Worm (Caenorhabditis elegans) whole organism, L1 larva: ENCODE measurements around the gene K11H12.11.
A peak's percentile ranks its signal among the peaks of the same experiment; 100 is the strongest.

ENCODE experiments used
- C16A3.4 ChIP-seq: fragments of 150-350 bp; optimal IDR thresholded peaks from 2 replicates; lab custom pipeline; 2014; ENCODE audit warnings: missing biosample characterization, missing genetic modification characterization
- C34B4.2 ChIP-seq: sonication (generic microtip); optimal IDR thresholded peaks from 2 replicates; lab custom pipeline; 2017; ENCODE audit warnings: mild to moderate bottlenecking, missing genetic modification characterization, missing compliant biosample characterization
- Y116A8C.19 ChIP-seq: sonication (generic microtip); optimal IDR thresholded peaks from 2 replicates; lab custom pipeline; 2016; ENCODE audit warnings: missing compliant biosample characterization, missing genetic modification characterization, borderline replicate concordance
- aha-1 ChIP-seq: fragments of 150-350 bp; optimal IDR thresholded peaks from 2 replicates; lab custom pipeline; 2014; ENCODE audit warnings: missing biosample characterization, missing genetic modification characterization
- aly-2 ChIP-seq: fragments of 150-350 bp; optimal IDR thresholded peaks from 2 replicates; lab custom pipeline; 2014; ENCODE audit warnings: missing biosample characterization, missing genetic modification characterization
- ceh-63 ChIP-seq: fragments of 200-800 bp; sonication (Bioruptor generic); optimal IDR thresholded peaks from 2 replicates; lab custom pipeline; 2018; ENCODE audit warnings: mild to moderate bottlenecking, missing genetic modification characterization, missing compliant biosample characterization
- ceh-82 ChIP-seq, 3 experiments: fragments of 150-350 bp in 1 of 3; sonication (generic microtip) in 2 of 3; optimal IDR thresholded peaks; 2 replicates each; lab custom pipeline; 2014 to 2017; ENCODE audit warnings: missing biosample characterization in 3 of 3, missing genetic modification characterization in 3 of 3
- ceh-90 ChIP-seq: sonication (generic microtip); optimal IDR thresholded peaks from 2 replicates; lab custom pipeline; 2016; ENCODE audit warnings: missing genetic modification characterization, missing compliant biosample characterization
- dpl-1 ChIP-seq, 3 experiments: fragments of 150-350 bp in 2 of 3; sonication (generic microtip) in 1 of 3; optimal IDR thresholded peaks; 2 replicates each; lab custom pipeline; 2014 to 2017; ENCODE audit warnings: missing biosample characterization in 3 of 3, missing genetic modification characterization in 3 of 3, missing genetic modification reagents in 3 of 3
- egl-13 ChIP-seq: sonication (generic microtip); optimal IDR thresholded peaks from 2 replicates; lab custom pipeline; 2016; ENCODE audit warnings: missing genotype, missing genetic modification reagents, missing genetic modification characterization, missing compliant biosample characterization
- egl-27 ChIP-seq, 2 experiments: fragments of 150-350 bp in 1 of 2; sonication (generic microtip); optimal IDR thresholded peaks; 3 replicates each; lab custom pipeline; 2017 to 2018; ENCODE audit warnings: missing biosample characterization in 2 of 2, missing genetic modification characterization in 2 of 2, missing genetic modification reagents in 2 of 2
- elt-3 ChIP-seq, 6 experiments: fragments of 150-350 bp in 1 of 6; sonication (generic microtip); optimal IDR thresholded peaks; 2 replicates each; lab custom pipeline; 2017 to 2018; ENCODE audit warnings: missing biosample characterization in 6 of 6, missing genetic modification characterization in 6 of 6, inconsistent platforms in 1 of 6
- ets-5 ChIP-seq: fragments of 200-800 bp; sonication (Bioruptor generic); IDR thresholded peaks from 2 replicates; pipeline ENCODE4 v1.3.6; 2022; ENCODE audit warnings: missing genetic modification characterization, missing compliant biosample characterization
- fkh-10 ChIP-seq: sonication (generic microtip); optimal IDR thresholded peaks from 2 replicates; lab custom pipeline; 2017; ENCODE audit warnings: missing biosample characterization, missing genetic modification reagents, missing genetic modification characterization
- fkh-4 ChIP-seq: sonication (generic microtip); optimal IDR thresholded peaks from 2 replicates; lab custom pipeline; 2016; ENCODE audit warnings: missing compliant biosample characterization, missing genetic modification characterization, borderline replicate concordance
- fos-1 ChIP-seq: fragments of 150-350 bp; optimal IDR thresholded peaks from 2 replicates; lab custom pipeline; 2014; ENCODE audit warnings: missing biosample characterization, missing genetic modification characterization
- grh-1 ChIP-seq: fragments of 200-800 bp; sonication (Bioruptor generic); IDR thresholded peaks from 2 replicates; pipeline ENCODE4 v1.3.6; 2022; ENCODE audit warnings: missing genetic modification reagents, missing genetic modification characterization, missing compliant biosample characterization
- hlh-17 ChIP-seq: fragments of 200-800 bp; sonication (Bioruptor generic); optimal IDR thresholded peaks from 2 replicates; lab custom pipeline; 2018; ENCODE audit warnings: missing genetic modification characterization, mild to moderate bottlenecking, missing compliant biosample characterization, moderate library complexity, borderline replicate concordance
- hpl-2 ChIP-seq: fragments of 150-350 bp; optimal IDR thresholded peaks from 2 replicates; lab custom pipeline; 2014; ENCODE audit warnings: missing biosample characterization, missing genetic modification reagents, missing genetic modification characterization
- irx-1 ChIP-seq: sonication (generic microtip); optimal IDR thresholded peaks from 2 replicates; lab custom pipeline; 2016; ENCODE audit warnings: missing genetic modification characterization, missing compliant biosample characterization
- lin-13 ChIP-seq: fragments of 150-350 bp; optimal IDR thresholded peaks from 2 replicates; lab custom pipeline; 2014; ENCODE audit warnings: missing biosample characterization, missing genetic modification reagents, missing genetic modification characterization
- lin-14 ChIP-seq: fragments of 200-800 bp; sonication (Bioruptor generic); optimal IDR thresholded peaks from 2 replicates; lab custom pipeline; 2018; ENCODE audit warnings: mild to moderate bottlenecking, missing genetic modification characterization, moderate library complexity, missing compliant biosample characterization
- lin-15B ChIP-seq: fragments of 150-350 bp; sonication (generic microtip); optimal IDR thresholded peaks from 3 replicates; lab custom pipeline; 2014; ENCODE audit warnings: missing biosample characterization, missing genetic modification characterization
- lsy-2 ChIP-seq, 2 experiments: fragments of 150-350 bp; optimal IDR thresholded peaks; 2 replicates each; lab custom pipeline; 2014; ENCODE audit warnings: missing biosample characterization in 2 of 2, missing genetic modification characterization in 2 of 2
- mab-9 ChIP-seq: fragments of 200-800 bp; sonication (Bioruptor generic); IDR thresholded peaks from 2 replicates; pipeline ENCODE4 v1.3.6; 2022; ENCODE audit warnings: missing genetic modification reagents, missing genetic modification characterization, missing compliant biosample characterization
- mep-1 ChIP-seq: fragments of 150-350 bp; optimal IDR thresholded peaks from 2 replicates; lab custom pipeline; 2014; ENCODE audit warnings: missing biosample characterization, missing genetic modification characterization
- nhr-12 ChIP-seq: sonication (generic microtip); optimal IDR thresholded peaks from 2 replicates; lab custom pipeline; 2017; ENCODE audit warnings: missing biosample characterization, missing genetic modification characterization
- nhr-47 ChIP-seq: sonication (generic microtip); optimal IDR thresholded peaks from 2 replicates; lab custom pipeline; 2016; ENCODE audit warnings: mild to moderate bottlenecking, missing genetic modification characterization, moderate library complexity, missing compliant biosample characterization
- nhr-71 ChIP-seq: sonication (generic microtip); optimal IDR thresholded peaks from 2 replicates; lab custom pipeline; 2016; ENCODE audit warnings: mild to moderate bottlenecking, missing genetic modification characterization, moderate library complexity, missing compliant biosample characterization
- nhr-85 ChIP-seq: sonication (generic microtip); peaks from one replicate; lab custom pipeline; 2016; ENCODE audit warnings: missing genetic modification characterization, inconsistent platforms, missing compliant biosample characterization
- pag-3 ChIP-seq: sonication (generic microtip); optimal IDR thresholded peaks from 2 replicates; lab custom pipeline; 2017; ENCODE audit warnings: missing genetic modification characterization, mild to moderate bottlenecking, missing compliant biosample characterization, antibody characterized with exemption, borderline replicate concordance; ENCODE audit not compliant: insufficient read depth
- pax-3 ChIP-seq: fragments of 200-800 bp; sonication (Bioruptor generic); optimal IDR thresholded peaks from 2 replicates; lab custom pipeline; 2018; ENCODE audit warnings: mild to moderate bottlenecking, missing genetic modification characterization, moderate library complexity, missing compliant biosample characterization
- pqm-1 ChIP-seq: sonication (generic microtip); optimal IDR thresholded peaks from 3 replicates; lab custom pipeline; 2017; ENCODE audit warnings: missing biosample characterization, missing genetic modification characterization
- snpc-4 ChIP-seq: fragments of 150-350 bp; optimal IDR thresholded peaks from 2 replicates; lab custom pipeline; 2014; ENCODE audit warnings: missing biosample characterization, missing genetic modification characterization
- sox-4 ChIP-seq: sonication (generic microtip); optimal IDR thresholded peaks from 2 replicates; lab custom pipeline; 2016; ENCODE audit warnings: missing genetic modification characterization, missing compliant biosample characterization
- sptf-1 ChIP-seq: fragments of 150-350 bp; optimal IDR thresholded peaks from 2 replicates; lab custom pipeline; 2014; ENCODE audit warnings: missing biosample characterization, missing genetic modification characterization
- swsn-7 ChIP-seq: sonication (generic microtip); optimal IDR thresholded peaks from 2 replicates; lab custom pipeline; 2016; ENCODE audit warnings: missing genetic modification characterization, missing compliant biosample characterization
- tlp-1 ChIP-seq: fragments of 150-350 bp; optimal IDR thresholded peaks from 2 replicates; lab custom pipeline; 2014; ENCODE audit warnings: missing biosample characterization, missing genetic modification characterization
- unc-30 ChIP-seq: sonication (generic microtip); optimal IDR thresholded peaks from 2 replicates; lab custom pipeline; 2017; ENCODE audit warnings: missing biosample characterization, missing genetic modification characterization
- unc-62 ChIP-seq: fragments of 150-350 bp; optimal IDR thresholded peaks from 2 replicates; lab custom pipeline; 2014; ENCODE audit warnings: missing biosample characterization, missing genetic modification reagents, missing genetic modification characterization
- unc-98 ChIP-seq: fragments of 200-800 bp; sonication (Bioruptor generic); IDR thresholded peaks from 2 replicates; pipeline ENCODE4 v1.3.6; 2022; ENCODE audit warnings: missing genetic modification characterization, missing compliant biosample characterization
- vab-15 ChIP-seq: sonication (generic microtip); optimal IDR thresholded peaks from 2 replicates; lab custom pipeline; 2017; ENCODE audit warnings: missing genotype, mild to moderate bottlenecking, missing genetic modification characterization, missing compliant biosample characterization
- xbp-1 ChIP-seq: sonication (generic microtip); optimal IDR thresholded peaks from 2 replicates; lab custom pipeline; 2016; ENCODE audit warnings: missing genetic modification characterization, missing compliant biosample characterization
- zip-4 ChIP-seq: fragments of 200-800 bp; sonication (Bioruptor generic); optimal IDR thresholded peaks from 2 replicates; lab custom pipeline; 2018; ENCODE audit warnings: mild to moderate bottlenecking, missing genetic modification characterization, moderate library complexity, missing compliant biosample characterization
- ztf-11 ChIP-seq, 2 experiments: sonication (generic microtip); optimal IDR thresholded peaks; 2 replicates each; lab custom pipeline; 2016 to 2017; ENCODE audit warnings: missing genetic modification characterization in 2 of 2, missing biosample characterization in 1 of 2, missing compliant biosample characterization in 1 of 2
- ztf-4 ChIP-seq: fragments of 150-350 bp; optimal IDR thresholded peaks from 2 replicates; lab custom pipeline; 2014; ENCODE audit warnings: missing biosample characterization, missing genetic modification characterization

Gene K11H12.11

DNA sequence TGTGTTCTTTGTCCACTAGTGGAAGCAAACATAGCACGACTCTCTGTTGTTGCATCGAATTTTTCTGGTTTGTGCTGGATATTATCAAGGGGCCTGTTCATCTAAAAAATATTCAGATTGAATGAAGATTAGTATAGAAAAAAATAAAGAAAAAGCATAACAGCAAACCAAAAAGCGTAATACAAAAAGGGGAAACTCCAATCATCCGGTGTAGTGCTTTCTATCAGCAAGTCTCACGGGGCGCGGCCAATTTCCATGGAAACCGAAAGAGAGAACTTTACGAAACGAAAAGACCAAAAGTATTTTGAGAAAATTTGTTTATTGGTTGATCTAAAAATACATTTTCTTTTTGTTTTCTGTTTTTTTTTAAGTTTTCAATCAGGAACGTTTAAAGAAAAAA lies 27.9 kb upstream of the K11H12.11 start, which contains the start of gene Y55F3C.17:
Gene Y55F3C.17, minus strand, starts transcription at position 101 of the 400 bp plus-strand sequence.
- no peak for TF ChIP-seq lsy-2 (tag; optimal IDR thresholded peaks at IDR 0.05; lab: Kevin White, UChicago)
- TF ChIP-seq ets-5 (GFP tag; lab: Robert Waterston, UW) = no peak
- no peak for TF ChIP-seq nhr-12 (tag; lab: Kevin White, UChicago)
- TF ChIP-seq mep-1 (tag; lab: Kevin White, UChicago) = no peak
- TF ChIP-seq irx-1 (tag; lab: Kevin White, UChicago) = no peak
- TF ChIP-seq unc-98 = no peak
- no peak for TF ChIP-seq unc-62 (GFP tag; lab: Kevin White, UChicago)
- no peak for TF ChIP-seq mab-9 (GFP tag; lab: Robert Waterston, UW)
- TF ChIP-seq C34B4.2 (tag; lab: Kevin White, UChicago) = no peak
- TF ChIP-seq sox-4 (tag; lab: Kevin White, UChicago) = no peak
- no peak for TF ChIP-seq fos-1 (tag; lab: Kevin White, UChicago)
- no peak for TF ChIP-seq nhr-47 (tag; lab: Kevin White, UChicago)
- no peak for TF ChIP-seq elt-3 (tag; optimal IDR thresholded peaks at IDR 0.05; lab: Kevin White, UChicago)
- TF ChIP-seq hpl-2 (GFP tag; lab: Kevin White, UChicago) = no peak
- no peak for TF ChIP-seq nhr-85 (tag; lab: Kevin White, UChicago)
- TF ChIP-seq ceh-82 (tag; optimal IDR thresholded peaks at IDR 0.05; lab: Kevin White, UChicago) = no peak
- no peak for TF ChIP-seq nhr-71 (tag; lab: Kevin White, UChicago)
- TF ChIP-seq ztf-4 (tag; lab: Kevin White, UChicago) = no peak
- TF ChIP-seq fkh-4 = no peak
- TF ChIP-seq, all 84 proteins: peak for 0

DNA sequence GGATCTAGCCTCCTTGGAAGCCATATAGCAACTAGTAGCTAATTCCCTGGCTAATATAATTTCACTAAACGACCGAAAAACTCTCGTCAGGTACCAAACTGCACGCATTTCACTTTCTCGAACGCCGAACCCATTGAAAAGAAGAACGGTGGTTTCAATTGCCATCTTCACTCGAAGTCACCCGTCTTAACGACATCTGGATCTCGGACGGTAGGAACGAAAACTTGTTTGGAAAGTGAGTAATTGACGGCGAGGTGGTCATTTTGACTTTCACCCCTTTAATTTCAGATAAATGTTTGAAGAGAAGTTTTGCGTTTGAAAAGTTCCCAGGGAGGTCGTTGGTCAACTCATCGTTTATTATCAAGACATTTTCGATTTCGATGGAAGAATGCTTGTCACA lies 14.4 kb upstream of the K11H12.11 start:
- TF ChIP-seq ceh-63 (GFP tag; lab: Kevin White, UChicago) (no peak), ztf-11 (tag; optimal IDR thresholded peaks at IDR 0.05; lab: Kevin White, UChicago) (no peak), fkh-10 (no peak), tlp-1 (tag; lab: Kevin White, UChicago) (no peak), aly-2 (tag; lab: Kevin White, UChicago) (no peak), pag-3 (tag; lab: Kevin White, UChicago) (no peak), dpl-1 (GFP tag; optimal IDR thresholded peaks at IDR 0.05; lab: Kevin White, UChicago) (no peak), egl-13 (tag; lab: Kevin White, UChicago) (no peak), egl-27 (tag; optimal IDR thresholded peaks at IDR 0.05; lab: Kevin White, UChicago) (no peak), nhr-71 (tag; lab: Kevin White, UChicago) (no peak), unc-30 (tag; lab: Kevin White, UChicago) (no peak), grh-1 (GFP tag; lab: Robert Waterston, UW) (no peak), mep-1 (tag; lab: Kevin White, UChicago) (no peak), pax-3 (tag; lab: Kevin White, UChicago) (no peak)

DNA sequence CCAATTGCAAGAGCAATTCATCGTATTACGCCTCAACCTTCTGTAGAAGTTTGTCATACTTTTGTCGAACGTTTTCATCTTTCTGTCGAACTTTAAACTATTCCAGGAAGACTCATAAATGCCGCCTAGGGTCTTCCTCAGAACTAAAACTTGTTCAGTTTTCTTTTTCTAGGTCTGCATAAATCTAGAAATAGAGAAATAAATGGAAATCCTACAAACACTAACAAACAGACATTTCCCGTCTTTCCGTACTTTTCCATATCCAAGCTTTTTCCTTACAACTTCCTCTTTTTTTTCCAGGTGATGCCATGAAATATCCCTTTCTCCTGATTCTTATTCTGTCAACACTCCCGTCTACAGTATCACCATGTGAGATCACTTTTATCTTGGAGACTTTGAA lies 13.8 kb upstream of the K11H12.11 start, which contains the start of gene cutl-28:
Gene cutl-28, plus strand, starts transcription at position 301 of the 400 bp plus-strand sequence.
- TF ChIP-seq nhr-85 (tag; lab: Kevin White, UChicago) (peak; percentile 2), elt-3 (tag; optimal IDR thresholded peaks at IDR 0.05; lab: Kevin White, UChicago) (no peak)

DNA sequence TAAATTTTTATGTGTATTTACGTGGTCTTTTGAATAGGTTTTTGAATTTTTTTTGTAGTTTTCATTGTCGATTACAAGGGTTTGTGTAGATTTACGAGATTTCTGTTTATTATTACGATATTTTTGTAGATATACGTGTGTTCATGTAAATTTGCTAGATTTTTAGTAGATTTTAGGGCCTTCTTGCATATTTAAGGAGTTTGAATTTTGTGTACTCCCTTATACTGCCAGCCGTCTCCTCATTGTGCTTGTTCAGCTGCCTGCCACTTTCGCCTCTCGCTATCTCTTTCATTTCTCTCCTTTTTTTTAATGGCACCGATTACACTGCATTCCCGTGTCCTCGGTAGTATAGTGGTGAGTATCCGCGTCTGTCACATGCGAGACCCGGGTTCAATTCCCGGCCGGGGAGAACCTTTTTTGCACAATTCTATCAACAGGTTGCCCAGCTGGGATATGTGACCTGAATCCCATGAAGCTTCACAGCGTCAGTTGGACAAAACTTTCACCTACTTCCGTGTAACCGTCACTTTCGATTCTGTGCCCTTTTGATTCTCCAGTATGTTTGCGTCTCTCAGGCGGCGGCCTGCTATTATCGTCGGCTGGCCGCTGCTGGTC lies 12.5 kb upstream of the K11H12.11 start:
- TF ChIP-seq lin-13 = no peak
- TF ChIP-seq sptf-1 (tag; lab: Kevin White, UChicago) = no peak
- TF ChIP-seq grh-1 (GFP tag; lab: Robert Waterston, UW) = 0 out of 2 replicates have a peak, but pooled peaks have one; percentile 31
- TF ChIP-seq snpc-4 (tag; lab: Kevin White, UChicago) = peak; percentile 54
- TF ChIP-seq nhr-12 (tag; lab: Kevin White, UChicago) = no peak
- TF ChIP-seq aha-1 (tag; lab: Kevin White, UChicago) = no peak
- no peak for TF ChIP-seq pqm-1 (tag; lab: Kevin White, UChicago)
- peak; percentile 22 for TF ChIP-seq xbp-1
- peak; percentile 64 for TF ChIP-seq C16A3.4
- no peak for TF ChIP-seq lin-15B (tag; lab: Kevin White, UChicago)
- no peak for TF ChIP-seq zip-4 (GFP tag; lab: Kevin White, UChicago)
- TF ChIP-seq Y116A8C.19 (tag; lab: Kevin White, UChicago) = no peak
- peak; percentile 60 for TF ChIP-seq lin-14 (GFP tag; lab: Kevin White, UChicago)
- peak; percentile 60 for TF ChIP-seq swsn-7 (tag; lab: Kevin White, UChicago)
- TF ChIP-seq ztf-11 (tag; optimal IDR thresholded peaks at IDR 0.05; lab: Kevin White, UChicago) = no peak
- no peak for TF ChIP-seq hlh-17
- TF ChIP-seq vab-15 (tag; lab: Kevin White, UChicago) = no peak
- no peak for TF ChIP-seq ceh-90 (tag; lab: Kevin White, UChicago)
- TF ChIP-seq C34B4.2 (tag; lab: Kevin White, UChicago) = no peak
